Worm (Caenorhabditis elegans): Measurements from ENCODE around the gene ced-7.

ce11 chrIII:9542280-9542679 lies 37.6 kb downstream of the ced-7 start, which contains the start of gene mut-7:
- no peak for TF ChIP-seq nhr-28 (tag; optimal IDR thresholded peaks at IDR 0.05)
- TF ChIP-seq snpc-4 (tag; optimal IDR thresholded peaks at IDR 0.05): no peak
